In the genomic region with DNA sequence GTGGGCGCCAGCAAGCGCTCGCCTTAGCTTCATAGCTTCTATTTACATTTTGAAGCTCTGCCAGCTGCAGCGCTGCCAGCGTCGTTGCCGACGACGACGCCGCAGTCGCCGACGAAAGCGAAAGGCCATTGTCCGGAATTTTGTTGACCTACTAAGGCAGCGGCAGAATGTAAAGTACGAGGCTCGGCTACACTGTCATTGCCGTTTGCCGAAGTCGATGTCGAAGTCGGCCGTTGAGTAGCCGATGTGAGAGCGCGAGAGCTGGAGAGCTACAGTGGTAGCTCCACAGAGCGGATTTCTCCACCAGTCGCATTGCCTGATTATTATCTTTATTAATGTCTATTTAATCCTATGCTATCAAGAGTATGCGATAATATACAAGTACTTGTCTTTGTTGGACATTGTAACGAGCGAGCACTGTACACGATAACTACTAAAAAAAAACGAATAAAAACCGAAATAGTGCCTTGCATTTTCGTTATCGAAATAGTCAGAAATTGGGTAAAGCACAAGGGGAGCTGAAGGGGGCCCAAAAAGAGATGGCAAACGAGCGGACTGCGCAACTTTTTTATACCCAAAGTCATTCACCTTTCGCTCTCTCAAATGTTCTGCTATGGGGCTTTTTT, we compare ENCODE assay signal across 1 fruit fly cellular context.
TF ChIP-seq lines count a peak whose summit lies in the region.

No protein-coding gene starts in this region.

TF ChIP-seq in whole organism, embryonic, 481 proteins besides CTCF, POLR2A, EP300 and RAD21 (continued from another document):
- TF ChIP-seq CG3407 (GFP tag; optimal IDR thresholded peaks at IDR 0.05; lab: Kevin White, UChicago) (peak; percentile 89), Fer1 (GFP tag; optimal IDR thresholded peaks at IDR 0.05; lab: Kevin White, UChicago) (peak; percentile 93), BEAF-32 (GFP tag; optimal IDR thresholded peaks at IDR 0.05; lab: Kevin White, UChicago) (no peak), pho (GFP tag; optimal IDR thresholded peaks at IDR 0.05; lab: Kevin White, UChicago) (peak; percentile 88), Ets97D (GFP tag; optimal IDR thresholded peaks at IDR 0.05; lab: Kevin White, UChicago) (peak; percentile 76), Tbp (GFP tag; optimal IDR thresholded peaks at IDR 0.05; lab: Kevin White, UChicago) (no peak), luna (GFP tag; optimal IDR thresholded peaks at IDR 0.05; lab: Kevin White, UChicago) (peak; percentile 44), Jarid2 (GFP tag; optimal IDR thresholded peaks at IDR 0.05; lab: Kevin White, UChicago) (peak; percentile 76), CG2129 (GFP tag; IDR thresholded peaks at IDR 0.05; lab: Robert Waterston, UW; ENCODE audit: partially characterized antibody) (no peak), CG16779 (GFP tag; IDR thresholded peaks at IDR 0.05; lab: Robert Waterston, UW) (peak; percentile 91), pum (GFP tag; optimal IDR thresholded peaks at IDR 0.05; lab: Kevin White, UChicago) (peak; percentile 95), klu (GFP tag; IDR thresholded peaks at IDR 0.05; lab: Robert Waterston, UW) (peak; percentile 82), CG13775 (GFP tag; optimal IDR thresholded peaks at IDR 0.05; lab: Kevin White, UChicago) (peak; percentile 79)
